Worm (Caenorhabditis elegans) whole organism, L1 larva: Measurements from ENCODE around the gene hen-1.
A peak's percentile ranks its signal among the peaks of the same experiment; 100 is the strongest.

ENCODE experiments used
- C04F5.9 ChIP-seq: sonication (generic microtip); optimal IDR thresholded peaks from 2 replicates; lab custom pipeline; 2016; ENCODE audit warnings: missing genetic modification characterization, missing compliant biosample characterization
- C34B4.2 ChIP-seq: sonication (generic microtip); optimal IDR thresholded peaks from 2 replicates; lab custom pipeline; 2017; ENCODE audit warnings: mild to moderate bottlenecking, missing genetic modification characterization, missing compliant biosample characterization
- F16B12.6 ChIP-seq: fragments of 150-350 bp; optimal IDR thresholded peaks from 2 replicates; lab custom pipeline; 2014; ENCODE audit warnings: missing biosample characterization, missing genetic modification characterization
- Y116A8C.19 ChIP-seq: sonication (generic microtip); optimal IDR thresholded peaks from 2 replicates; lab custom pipeline; 2016; ENCODE audit warnings: missing compliant biosample characterization, missing genetic modification characterization, borderline replicate concordance
- alr-1 ChIP-seq: fragments of 200-800 bp; sonication (Bioruptor generic); optimal IDR thresholded peaks from 2 replicates; lab custom pipeline; 2018; ENCODE audit warnings: borderline replicate concordance, mild to moderate bottlenecking, missing genetic modification characterization, missing compliant biosample characterization
- aly-2 ChIP-seq: fragments of 150-350 bp; optimal IDR thresholded peaks from 2 replicates; lab custom pipeline; 2014; ENCODE audit warnings: missing biosample characterization, missing genetic modification characterization
- ama-1 ChIP-seq: fragments of 150-350 bp; optimal IDR thresholded peaks from 2 replicates; lab custom pipeline; 2014
- blmp-1 ChIP-seq: fragments of 150-350 bp; optimal IDR thresholded peaks from 2 replicates; lab custom pipeline; 2014; ENCODE audit warnings: missing biosample characterization, missing genetic modification characterization
- ceh-8 ChIP-seq: fragments of 200-800 bp; sonication (Bioruptor generic); optimal IDR thresholded peaks from 2 replicates; lab custom pipeline; 2018; ENCODE audit warnings: mild to moderate bottlenecking, missing genetic modification characterization, moderate library complexity, missing compliant biosample characterization
- ceh-88 ChIP-seq: fragments of 200-800 bp; sonication (Bioruptor generic); IDR thresholded peaks from 2 replicates; pipeline ENCODE4 v1.3.6; 2022; ENCODE audit warnings: missing genetic modification characterization, missing compliant biosample characterization
- ceh-90 ChIP-seq: sonication (generic microtip); optimal IDR thresholded peaks from 2 replicates; lab custom pipeline; 2016; ENCODE audit warnings: missing genetic modification characterization, missing compliant biosample characterization
- dsc-1 ChIP-seq: sonication (generic microtip); optimal IDR thresholded peaks from 2 replicates; lab custom pipeline; 2016; ENCODE audit warnings: mild to moderate bottlenecking, missing genetic modification characterization, missing compliant biosample characterization
- efl-1 ChIP-seq, 4 experiments: fragments of 150-350 bp; optimal IDR thresholded peaks in 3 of 4; peaks in 1 of 4; 1 replicate in 1 of 4; 2 replicates in 3 of 4; lab custom pipeline; 2014; ENCODE audit warnings: missing biosample characterization in 2 of 4, missing genetic modification characterization in 2 of 4, missing genetic modification reagents in 2 of 4
- efl-3 ChIP-seq: fragments of 200-800 bp; sonication (Bioruptor generic); optimal IDR thresholded peaks from 2 replicates; lab custom pipeline; 2018; ENCODE audit warnings: mild to moderate bottlenecking, missing genetic modification characterization, missing compliant biosample characterization
- elt-2 ChIP-seq: sonication (generic microtip); optimal IDR thresholded peaks from 2 replicates; lab custom pipeline; 2016; ENCODE audit warnings: missing genetic modification characterization, mild to moderate bottlenecking, inconsistent platforms, missing compliant biosample characterization, missing genetic modification reagents
- fkh-10 ChIP-seq: sonication (generic microtip); optimal IDR thresholded peaks from 2 replicates; lab custom pipeline; 2017; ENCODE audit warnings: missing biosample characterization, missing genetic modification reagents, missing genetic modification characterization
- fkh-8 ChIP-seq: sonication (generic microtip); optimal IDR thresholded peaks from 2 replicates; lab custom pipeline; 2016; ENCODE audit warnings: mild to moderate bottlenecking, missing genetic modification characterization, missing compliant biosample characterization
- hlh-4 ChIP-seq: sonication (generic microtip); optimal IDR thresholded peaks from 2 replicates; lab custom pipeline; 2016; ENCODE audit warnings: mild to moderate bottlenecking, missing genetic modification characterization, missing compliant biosample characterization
- hpl-2 ChIP-seq: fragments of 150-350 bp; optimal IDR thresholded peaks from 2 replicates; lab custom pipeline; 2014; ENCODE audit warnings: missing biosample characterization, missing genetic modification reagents, missing genetic modification characterization
- lin-15B ChIP-seq: fragments of 150-350 bp; sonication (generic microtip); optimal IDR thresholded peaks from 3 replicates; lab custom pipeline; 2014; ENCODE audit warnings: missing biosample characterization, missing genetic modification characterization
- lin-35 ChIP-seq, 2 experiments: fragments of 150-350 bp; optimal IDR thresholded peaks; 2 replicates each; lab custom pipeline; 2014; ENCODE audit warnings: missing biosample characterization in 2 of 2, missing genetic modification characterization in 2 of 2, missing genetic modification reagents in 2 of 2
- lin-39 ChIP-seq: fragments of 150-350 bp; optimal IDR thresholded peaks from 2 replicates; lab custom pipeline; 2014; ENCODE audit warnings: missing biosample characterization, missing genetic modification reagents, missing genetic modification characterization
- lir-3 ChIP-seq: sonication (generic microtip); optimal IDR thresholded peaks from 2 replicates; lab custom pipeline; 2016; ENCODE audit warnings: mild to moderate bottlenecking, missing genetic modification characterization, moderate library complexity, missing compliant biosample characterization; ENCODE audit not compliant: poor library complexity
- mdl-1 ChIP-seq, 2 experiments: fragments of 150-350 bp; optimal IDR thresholded peaks; 2 replicates each; lab custom pipeline; 2014 to 2017; ENCODE audit warnings: missing biosample characterization in 2 of 2, missing genetic modification characterization in 2 of 2, inconsistent platforms in 1 of 2
- mep-1 ChIP-seq: fragments of 150-350 bp; optimal IDR thresholded peaks from 2 replicates; lab custom pipeline; 2014; ENCODE audit warnings: missing biosample characterization, missing genetic modification characterization
- nhr-11 ChIP-seq: fragments of 150-350 bp; optimal IDR thresholded peaks from 2 replicates; lab custom pipeline; 2014; ENCODE audit warnings: missing biosample characterization, missing genetic modification characterization
- nhr-20 ChIP-seq: sonication (generic microtip); optimal IDR thresholded peaks from 2 replicates; lab custom pipeline; 2016; ENCODE audit warnings: mild to moderate bottlenecking, missing genetic modification characterization, missing compliant biosample characterization
- nhr-237 ChIP-seq: fragments of 150-350 bp; optimal IDR thresholded peaks from 2 replicates; lab custom pipeline; 2014; ENCODE audit warnings: missing biosample characterization, missing genetic modification characterization
- nhr-28 ChIP-seq: fragments of 150-350 bp; optimal IDR thresholded peaks from 2 replicates; lab custom pipeline; 2014; ENCODE audit warnings: missing biosample characterization, missing genetic modification characterization
- nhr-47 ChIP-seq: sonication (generic microtip); optimal IDR thresholded peaks from 2 replicates; lab custom pipeline; 2016; ENCODE audit warnings: mild to moderate bottlenecking, missing genetic modification characterization, moderate library complexity, missing compliant biosample characterization
- nhr-76 ChIP-seq: sonication (generic microtip); optimal IDR thresholded peaks from 2 replicates; lab custom pipeline; 2017; ENCODE audit warnings: missing biosample characterization, missing genetic modification characterization
- nhr-77 ChIP-seq: fragments of 150-350 bp; optimal IDR thresholded peaks from 2 replicates; lab custom pipeline; 2014; ENCODE audit warnings: missing biosample characterization, missing genetic modification characterization
- pag-3 ChIP-seq: sonication (generic microtip); optimal IDR thresholded peaks from 2 replicates; lab custom pipeline; 2017; ENCODE audit warnings: missing genetic modification characterization, mild to moderate bottlenecking, missing compliant biosample characterization, antibody characterized with exemption, borderline replicate concordance; ENCODE audit not compliant: insufficient read depth
- rnt-1 ChIP-seq: sonication (generic microtip); optimal IDR thresholded peaks from 2 replicates; lab custom pipeline; 2016; ENCODE audit warnings: mild to moderate bottlenecking, missing genetic modification characterization, moderate library complexity, missing compliant biosample characterization
- sox-4 ChIP-seq: sonication (generic microtip); optimal IDR thresholded peaks from 2 replicates; lab custom pipeline; 2016; ENCODE audit warnings: missing genetic modification characterization, missing compliant biosample characterization
- sptf-1 ChIP-seq: fragments of 150-350 bp; optimal IDR thresholded peaks from 2 replicates; lab custom pipeline; 2014; ENCODE audit warnings: missing biosample characterization, missing genetic modification characterization
- swsn-7 ChIP-seq: sonication (generic microtip); optimal IDR thresholded peaks from 2 replicates; lab custom pipeline; 2016; ENCODE audit warnings: missing genetic modification characterization, missing compliant biosample characterization
- tbx-2 ChIP-seq: sonication (generic microtip); optimal IDR thresholded peaks from 2 replicates; lab custom pipeline; 2016; ENCODE audit warnings: missing genetic modification characterization, missing compliant biosample characterization
- unc-130 ChIP-seq: fragments of 150-350 bp; optimal IDR thresholded peaks from 2 replicates; lab custom pipeline; 2017; ENCODE audit warnings: missing biosample characterization, missing genetic modification characterization, inconsistent platforms
- unc-30 ChIP-seq: sonication (generic microtip); optimal IDR thresholded peaks from 2 replicates; lab custom pipeline; 2017; ENCODE audit warnings: missing biosample characterization, missing genetic modification characterization
- xbp-1 ChIP-seq: sonication (generic microtip); optimal IDR thresholded peaks from 2 replicates; lab custom pipeline; 2016; ENCODE audit warnings: missing genetic modification characterization, missing compliant biosample characterization
- zip-4 ChIP-seq: fragments of 200-800 bp; sonication (Bioruptor generic); optimal IDR thresholded peaks from 2 replicates; lab custom pipeline; 2018; ENCODE audit warnings: mild to moderate bottlenecking, missing genetic modification characterization, moderate library complexity, missing compliant biosample characterization
- ztf-11 ChIP-seq, 2 experiments: sonication (generic microtip); optimal IDR thresholded peaks; 2 replicates each; lab custom pipeline; 2016 to 2017; ENCODE audit warnings: missing genetic modification characterization in 2 of 2, missing biosample characterization in 1 of 2, missing compliant biosample characterization in 1 of 2

Gene hen-1

DNA sequence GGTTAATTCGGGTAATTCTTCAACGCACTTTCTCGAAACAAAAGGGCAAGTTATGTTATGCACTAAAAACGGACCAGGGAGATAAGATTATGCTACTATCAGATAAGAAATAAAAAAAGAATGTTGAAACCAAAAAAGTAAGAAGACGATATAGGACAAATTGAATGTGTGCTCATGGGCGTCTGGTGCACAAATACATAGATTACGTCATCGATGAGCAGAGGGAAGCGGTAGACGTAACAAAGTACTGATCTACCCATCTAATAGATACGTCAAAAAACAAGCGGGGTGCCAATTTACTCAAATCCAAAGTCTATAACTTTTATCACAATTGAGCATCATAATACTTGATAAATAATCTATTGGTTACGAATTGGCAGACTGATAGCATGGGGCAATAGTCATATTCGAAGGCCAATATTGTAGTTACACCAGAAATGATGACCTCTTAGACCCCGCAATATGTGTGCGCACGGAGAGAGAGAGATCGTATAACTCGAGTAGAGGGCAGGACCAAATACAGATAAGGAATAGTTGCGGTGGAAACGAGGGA is 35.3 kb upstream of the hen-1 start:
- no peak for TF ChIP-seq efl-1 (optimal IDR thresholded peaks at IDR 0.05; lab: Kevin White, UChicago)
- TF ChIP-seq efl-1 (GFP tag; optimal IDR thresholded peaks at IDR 0.05 in 1 of 2; lab: Kevin White, UChicago), result peak in 1 of 2 experiments; percentile 87
- no peak for TF ChIP-seq pag-3 (tag; lab: Kevin White, UChicago)

DNA sequence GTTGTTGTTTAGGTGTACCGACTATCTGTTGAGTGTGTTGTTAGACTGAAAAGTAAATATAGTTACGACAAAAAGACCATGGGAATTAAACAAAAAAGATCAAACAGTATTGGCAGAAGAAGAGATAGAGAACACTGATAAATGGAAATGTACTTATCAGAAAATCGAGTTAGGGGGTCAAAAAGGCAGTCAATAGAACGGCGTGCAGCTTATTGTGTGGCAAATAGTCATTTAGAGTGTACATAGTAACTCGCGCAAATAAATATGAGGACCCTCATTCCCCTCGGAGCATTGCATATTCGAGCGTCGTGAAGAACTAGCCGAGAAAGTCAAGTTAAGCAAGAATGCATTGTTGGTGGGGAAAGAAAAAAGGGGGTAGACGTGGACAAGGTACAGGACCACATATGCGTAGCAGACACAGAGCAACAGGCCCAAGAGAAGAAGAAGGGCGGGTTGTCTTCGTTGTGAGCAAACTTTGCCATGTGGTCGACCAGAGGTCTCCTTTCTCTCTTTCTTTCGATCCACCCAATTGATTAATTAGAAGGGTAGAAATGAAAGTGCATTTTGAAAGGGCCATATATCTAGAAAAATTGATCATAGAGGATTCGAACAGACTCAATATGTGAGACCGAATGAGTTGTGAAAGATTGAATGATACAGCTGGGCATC is 34.5 kb upstream of the hen-1 start, which contains the start of gene lam-2:
Gene lam-2, minus strand, starts transcription at position 51 of the 669 bp plus-strand sequence.
- TF ChIP-seq nhr-11 (no peak), dsc-1 (tag; lab: Kevin White, UChicago) (peak; percentile 4)
- TF ChIP-seq, all 84 proteins: peak for 1

ce11 chrX:7149670-7150069 is 32.9 kb upstream of the hen-1 start:
- TF ChIP-seq efl-1 (optimal IDR thresholded peaks at IDR 0.05; lab: Kevin White, UChicago) (no peak), efl-1 (GFP tag; optimal IDR thresholded peaks at IDR 0.05 in 1 of 2; lab: Kevin White, UChicago) (peak in 1 of 2 experiments; percentile 70), nhr-28 (no peak)
- TF ChIP-seq, all 84 proteins: peak for 1

- no peak for TF ChIP-seq nhr-11
- TF ChIP-seq elt-2 (tag; lab: Kevin White, UChicago), result no peak
- no peak for TF ChIP-seq lin-15B (tag; lab: Kevin White, UChicago)
- TF ChIP-seq nhr-28, result no peak
- no peak for TF ChIP-seq sox-4 (tag; lab: Kevin White, UChicago)
- TF ChIP-seq fkh-8 (tag; lab: Kevin White, UChicago), result no peak
- no peak for TF ChIP-seq nhr-77 (tag; lab: Kevin White, UChicago)
- TF ChIP-seq C04F5.9 (tag; lab: Kevin White, UChicago), result no peak
- TF ChIP-seq ceh-88 (GFP tag; lab: Robert Waterston, UW), result no peak
- TF ChIP-seq hlh-4 (tag; lab: Kevin White, UChicago), result no peak
- TF ChIP-seq sptf-1, result no peak
- no peak for TF ChIP-seq swsn-7
- TF ChIP-seq mdl-1 (tag; optimal IDR thresholded peaks at IDR 0.05; lab: Kevin White, UChicago), result no peak
- no peak for TF ChIP-seq blmp-1 (tag; lab: Kevin White, UChicago)
- no peak for TF ChIP-seq C34B4.2 (tag; lab: Kevin White, UChicago)
- TF ChIP-seq fkh-10 (GFP tag; lab: Kevin White, UChicago), result no peak
- no peak for TF ChIP-seq hpl-2
- TF ChIP-seq mep-1, result no peak
- TF ChIP-seq nhr-47 (tag; lab: Kevin White, UChicago), result no peak
- TF ChIP-seq efl-1 (optimal IDR thresholded peaks at IDR 0.05; lab: Kevin White, UChicago), result no peak
- peak in 1 of 2 experiments; percentile 54 for TF ChIP-seq efl-1 (GFP tag; optimal IDR thresholded peaks at IDR 0.05 in 1 of 2; lab: Kevin White, UChicago)
- TF ChIP-seq nhr-20, result peak; percentile 47
- TF ChIP-seq zip-4 (GFP tag; lab: Kevin White, UChicago), result no peak
- no peak for TF ChIP-seq pag-3 (tag; lab: Kevin White, UChicago)
- no peak for TF ChIP-seq nhr-76 (tag; lab: Kevin White, UChicago)
- no peak for TF ChIP-seq efl-3
- TF ChIP-seq xbp-1 (tag; lab: Kevin White, UChicago), result no peak
- no peak for TF ChIP-seq ama-1 (lab: Kevin White, UChicago)
- no peak for TF ChIP-seq rnt-1 (tag; lab: Kevin White, UChicago)
- no peak for TF ChIP-seq unc-130 (tag; lab: Kevin White, UChicago)
- TF ChIP-seq lin-35 (GFP tag; optimal IDR thresholded peaks at IDR 0.05; lab: Kevin White, UChicago), result peak in 1 of 2 experiments; percentile 26
- no peak for TF ChIP-seq alr-1 (tag; lab: Kevin White, UChicago)
- no peak for TF ChIP-seq ceh-90 (tag; lab: Kevin White, UChicago)
- no peak for TF ChIP-seq ceh-8 (GFP tag; lab: Kevin White, UChicago)
- TF ChIP-seq lin-39 (tag; lab: Kevin White, UChicago), result no peak
- TF ChIP-seq aly-2, result no peak
- TF ChIP-seq tbx-2 (tag; lab: Kevin White, UChicago), result no peak
- TF ChIP-seq ztf-11 (tag; optimal IDR thresholded peaks at IDR 0.05; lab: Kevin White, UChicago), result no peak
- TF ChIP-seq F16B12.6, result no peak
- TF ChIP-seq nhr-237 (tag; lab: Kevin White, UChicago), result no peak
- TF ChIP-seq Y116A8C.19 (tag; lab: Kevin White, UChicago), result no peak
- TF ChIP-seq lir-3 (tag; lab: Kevin White, UChicago), result no peak
- no peak for TF ChIP-seq unc-30
Observed at ce11 chrX:7143515-7143914, 26.7 kb upstream of the hen-1 start, which contains the start of gene alh-10. alh-10 (minus strand) TSS chrX:7143641.
